Fruit fly (Drosophila melanogaster) Kc167 (cell line): ENCODE measurements around the gene CG4328.

Source experiments
- Myc ChIP-seq: fragments of >200 bp; optimal IDR thresholded peaks from 2 replicates; lab custom pipeline; 2017; ENCODE audit warnings: missing external identifiers
- Sin3A ChIP-seq: fragments of >200 bp; optimal IDR thresholded peaks from 2 replicates; lab custom pipeline; 2018; ENCODE audit warnings: missing external identifiers
- insv ChIP-seq: fragments of >200 bp; optimal IDR thresholded peaks from 3 replicates; lab custom pipeline; 2018; ENCODE audit warnings: missing external identifiers
- psq ChIP-seq: fragments of >200 bp; optimal IDR thresholded peaks from 2 replicates; lab custom pipeline; 2017; ENCODE audit warnings: missing external identifiers
- ttk ChIP-seq: sonication (Bioruptor generic); optimal IDR thresholded peaks from 2 replicates; lab custom pipeline; 2017; ENCODE audit warnings: missing external identifiers

- TF ChIP-seq psq (lab: Kevin White, UChicago) (no peak), Sin3A (lab: Kevin White, UChicago) (no peak), Myc (lab: Kevin White, UChicago) (no peak), insv (no peak), ttk (no peak)
Measured at dm6 chr3L:12266343-12267287, 29.3 kb downstream of the CG4328 start, which contains the start of gene app.
